Worm (Caenorhabditis elegans): ENCODE measurements around the gene alh-11.

alh-11 gene

ce11 chrIII:783254-783753, 4.6 kb upstream of the alh-11 start, which contains the start of the genes dagl-2 and ppm-1.G (continued):
- TF ChIP-seq F23B12.7 (tag; optimal IDR thresholded peaks at IDR 0.05; ENCODE audit: insufficient read depth) = peak; percentile 63
- TF ChIP-seq rcor-1 (GFP tag; IDR thresholded peaks at IDR 0.05) = no peak

- TF ChIP-seq cebp-1 (GFP tag; IDR thresholded peaks at IDR 0.05) (0 out of 2 replicates have a peak, but pooled peaks have one; percentile 9), cebp-1 (tag; optimal IDR thresholded peaks at IDR 0.05) (peak; percentile 80), lin-40 (tag; optimal IDR thresholded peaks at IDR 0.05) (no peak), hlh-26 (GFP tag; conservative IDR thresholded peaks at IDR 0.05) (no peak), Y53F4B.3 (GFP tag; IDR thresholded peaks at IDR 0.05) (no peak)
These were observed 3.8 kb upstream of the alh-11 start for ce11 chrIII:782503-782902.

ce11 chrIII:775443-775842, 3.2 kb downstream of the alh-11 start:
- TF ChIP-seq C17E4.6 (GFP tag; IDR thresholded peaks at IDR 0.05) (no peak), mes-4 (tag; optimal IDR thresholded peaks at IDR 0.05) (no peak), ceh-79 (tag; optimal IDR thresholded peaks at IDR 0.05) (no peak), F37B4.10 (GFP tag; IDR thresholded peaks at IDR 0.05) (no peak), ztf-22 (GFP tag; optimal IDR thresholded peaks at IDR 0.05) (no peak), ztf-25 (GFP tag; IDR thresholded peaks at IDR 0.05) (no peak), B0035.1 (tag; optimal IDR thresholded peaks at IDR 0.05) (no peak), snpc-4 (GFP tag; optimal IDR thresholded peaks at IDR 0.05) (no peak), snpc-4 (tag; optimal IDR thresholded peaks at IDR 0.05) (no peak), cebp-2 (GFP tag; IDR thresholded peaks at IDR 0.05) (no peak), ZK185.1 (tag; optimal IDR thresholded peaks at IDR 0.05; ENCODE audit: poor library complexity, severe bottlenecking) (no peak), ama-1 (optimal IDR thresholded peaks at IDR 0.05) (no peak), ama-1 (GFP tag; optimal IDR thresholded peaks at IDR 0.05) (no peak), lsl-1 (GFP tag; optimal IDR thresholded peaks at IDR 0.05) (no peak), F57A8.1 (GFP tag; optimal IDR thresholded peaks at IDR 0.05) (no peak), rcor-1 (GFP tag; IDR thresholded peaks at IDR 0.05) (no peak)

DNA sequence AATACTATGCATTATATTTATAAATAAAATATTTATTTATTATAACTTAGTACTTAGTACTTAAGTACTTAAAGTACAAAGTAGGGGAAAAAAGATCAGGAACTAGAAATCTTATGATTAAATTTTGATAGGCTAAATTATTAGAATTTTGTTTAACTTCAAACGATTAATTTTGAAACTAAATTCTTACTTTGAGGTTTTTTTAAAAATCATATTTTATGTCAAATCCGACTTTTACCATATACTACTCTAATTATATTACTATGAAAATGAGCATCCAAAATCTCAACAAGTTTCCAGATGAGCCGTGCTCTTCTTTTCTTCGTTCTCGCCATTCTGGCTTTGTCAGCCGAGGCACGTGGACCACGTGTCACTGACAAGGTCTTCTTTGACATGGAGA, 5.6 kb downstream of the alh-11 start, which contains the start of gene cyn-6:
TSS of gene cyn-6 (plus strand) at position 301 of the 400 bp plus-strand sequence.
- no peak for TF ChIP-seq F57C9.4 (tag; optimal IDR thresholded peaks at IDR 0.05)
- no peak for TF ChIP-seq attf-3 (GFP tag; conservative IDR thresholded peaks at IDR 0.05)
- no peak for TF ChIP-seq ceh-91 (GFP tag; IDR thresholded peaks at IDR 0.05)
- no peak for TF ChIP-seq unc-130 (GFP tag; optimal IDR thresholded peaks at IDR 0.05)
- TF ChIP-seq rpc-1 (optimal IDR thresholded peaks at IDR 0.05) = no peak
- no peak for TF ChIP-seq rpc-1 (tag; optimal IDR thresholded peaks at IDR 0.05)
- no peak for TF ChIP-seq C06A6.2 (GFP tag; conservative IDR thresholded peaks at IDR 0.05)
- no peak for TF ChIP-seq bed-2 (GFP tag; IDR thresholded peaks at IDR 0.05)
- TF ChIP-seq B0019.2 (GFP tag; conservative IDR thresholded peaks at IDR 0.05) = no peak
- TF ChIP-seq lsl-1 (GFP tag; optimal IDR thresholded peaks at IDR 0.05) = no peak
- no peak for TF ChIP-seq sea-2 (GFP tag; IDR thresholded peaks at IDR 0.05)
- TF ChIP-seq xnd-1 (tag; optimal IDR thresholded peaks at IDR 0.05) = no peak
- TF ChIP-seq bed-1 (GFP tag; IDR thresholded peaks at IDR 0.05) = no peak
- no peak for TF ChIP-seq egl-18 (GFP tag; IDR thresholded peaks at IDR 0.05)
- TF ChIP-seq nfya-1 (tag; optimal IDR thresholded peaks at IDR 0.05; ENCODE audit: borderline replicate concordance, insufficient read depth) = no peak
- no peak for TF ChIP-seq dox-1 (GFP tag; IDR thresholded peaks at IDR 0.05)
- TF ChIP-seq ztf-26 (tag; optimal IDR thresholded peaks at IDR 0.05) = no peak
